Fruit fly (Drosophila melanogaster): ENCODE results near the gene CG15201.

Gene CG15201

dm6 chrX:11153413-11153812 is 9.5 kb downstream of the CG15201 start:
- peak; percentile 23 for TF ChIP-seq sage (GFP tag; optimal IDR thresholded peaks at IDR 0.05)
- no peak for TF ChIP-seq Vsx2 (GFP tag; optimal IDR thresholded peaks at IDR 0.05; ENCODE audit: partially characterized antibody)

- TF ChIP-seq Rel (GFP tag; optimal IDR thresholded peaks at IDR 0.05) (no peak), Rel (tag; optimal IDR thresholded peaks at IDR 0.05) (peak; percentile 43), Dif (GFP tag; optimal IDR thresholded peaks at IDR 0.05; ENCODE audit: partially characterized antibody) (no peak), psq (GFP tag; optimal IDR thresholded peaks at IDR 0.05) (peak; percentile 99), brk (GFP tag; optimal IDR thresholded peaks at IDR 0.05) (no peak), Myc (optimal IDR thresholded peaks at IDR 0.05) (peak; percentile 65), Dfd (GFP tag; optimal IDR thresholded peaks at IDR 0.05) (no peak), CrebA (GFP tag; optimal IDR thresholded peaks at IDR 0.05; ENCODE audit: borderline replicate concordance) (no peak), Sp1 (GFP tag; optimal IDR thresholded peaks at IDR 0.05) (no peak), Mio (GFP tag; optimal IDR thresholded peaks at IDR 0.05) (no peak), usp (GFP tag; optimal IDR thresholded peaks at IDR 0.05) (no peak), h (GFP tag; optimal IDR thresholded peaks at IDR 0.05) (no peak), lola (GFP tag; optimal IDR thresholded peaks at IDR 0.05) (no peak), br (GFP tag; optimal IDR thresholded peaks at IDR 0.05) (no peak), jim (GFP tag; optimal IDR thresholded peaks at IDR 0.05) (no peak), fru (GFP tag; optimal IDR thresholded peaks at IDR 0.05) (peak; percentile 45), rgr (GFP tag; optimal IDR thresholded peaks at IDR 0.05) (peak; percentile 8), dsf (GFP tag; optimal IDR thresholded peaks at IDR 0.05; ENCODE audit: borderline replicate concordance) (no peak), Hr83 (GFP tag; optimal IDR thresholded peaks at IDR 0.05; ENCODE audit: poor library complexity, severe bottlenecking) (no peak), Hnf4 (GFP tag; optimal IDR thresholded peaks at IDR 0.05) (no peak), HLH106 (tag; optimal IDR thresholded peaks at IDR 0.05) (peak; percentile 29), foxo (GFP tag; optimal IDR thresholded peaks at IDR 0.05) (peak in 1 of 2 experiments; percentile 51), OdsH (GFP tag; optimal IDR thresholded peaks at IDR 0.05) (no peak), CG9705 (GFP tag; optimal IDR thresholded peaks at IDR 0.05) (no peak), pan (optimal IDR thresholded peaks at IDR 0.05) (no peak), N (GFP tag; optimal IDR thresholded peaks at IDR 0.05) (no peak), Abd-B (GFP tag; optimal IDR thresholded peaks at IDR 0.05) (no peak)
Measured at dm6 chrX:11153826-11154510, 10.0 kb downstream of the CG15201 start, which contains the start of the genes rtv and Dlic. Gene rtv (minus strand): TSS chrX:11153990. Gene Dlic (plus strand): TSS chrX:11154421.

DNA sequence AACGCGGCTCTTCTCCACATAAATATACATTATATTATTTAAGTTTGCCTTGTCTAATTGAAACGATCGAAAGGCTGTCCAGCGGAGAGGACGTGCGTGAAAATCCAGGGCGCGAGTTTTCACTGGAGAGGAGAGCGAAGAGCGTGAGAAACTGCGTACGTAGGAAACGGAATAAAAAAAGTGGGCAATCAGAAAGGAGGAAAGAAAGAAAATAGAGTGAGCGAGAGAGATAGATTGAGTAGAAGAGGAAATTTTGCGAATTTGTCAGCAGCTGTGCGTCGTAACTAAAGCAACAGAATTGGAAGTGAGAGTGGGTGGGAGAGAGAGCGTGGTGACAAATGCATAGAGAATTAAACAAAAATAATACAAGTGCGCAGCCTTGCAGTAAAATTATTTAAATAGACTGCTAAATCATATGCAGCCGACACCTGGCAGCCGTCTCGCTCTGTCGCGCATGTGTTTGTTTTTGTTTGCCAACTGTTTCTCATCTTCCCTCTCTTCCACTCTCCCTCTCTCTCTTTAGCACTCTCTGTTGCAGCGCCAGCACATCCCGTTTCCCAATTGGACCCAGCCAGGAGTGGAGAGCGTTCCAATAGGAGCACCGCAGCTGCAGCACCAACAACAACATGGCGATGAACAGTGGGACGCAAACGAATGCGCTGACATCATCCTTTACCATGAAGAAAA is 10.7 kb downstream of the CG15201 start:
- TF ChIP-seq sv (GFP tag; optimal IDR thresholded peaks at IDR 0.05) (no peak), lola (GFP tag; optimal IDR thresholded peaks at IDR 0.05) (no peak), Dif (GFP tag; optimal IDR thresholded peaks at IDR 0.05; ENCODE audit: partially characterized antibody) (peak; percentile 60), Rel (GFP tag; optimal IDR thresholded peaks at IDR 0.05) (no peak), Rel (tag; optimal IDR thresholded peaks at IDR 0.05) (no peak), tai (GFP tag; optimal IDR thresholded peaks at IDR 0.05) (no peak), CG9705 (GFP tag; optimal IDR thresholded peaks at IDR 0.05) (no peak), jim (GFP tag; optimal IDR thresholded peaks at IDR 0.05) (no peak), CG32264 (GFP tag; optimal IDR thresholded peaks at IDR 0.05) (no peak), Abd-B (GFP tag; optimal IDR thresholded peaks at IDR 0.05) (no peak), HLH106 (tag; optimal IDR thresholded peaks at IDR 0.05) (no peak), foxo (GFP tag; optimal IDR thresholded peaks at IDR 0.05) (no peak), dl (GFP tag; optimal IDR thresholded peaks at IDR 0.05; ENCODE audit: insufficient read depth in 1 of 2, partially characterized antibody in 2 of 2) (peak; percentile 58 to 86), ey (GFP tag; optimal IDR thresholded peaks at IDR 0.05) (no peak), psq (GFP tag; optimal IDR thresholded peaks at IDR 0.05) (peak; percentile 98), woc (GFP tag; optimal IDR thresholded peaks at IDR 0.05) (no peak), brk (GFP tag; optimal IDR thresholded peaks at IDR 0.05) (no peak), Hr83 (GFP tag; optimal IDR thresholded peaks at IDR 0.05; ENCODE audit: poor library complexity, severe bottlenecking) (peak; percentile 50), Mio (GFP tag; optimal IDR thresholded peaks at IDR 0.05) (no peak), Sp1 (GFP tag; optimal IDR thresholded peaks at IDR 0.05) (no peak), pan (optimal IDR thresholded peaks at IDR 0.05) (no peak), OdsH (GFP tag; optimal IDR thresholded peaks at IDR 0.05) (peak; percentile 8), Myc (optimal IDR thresholded peaks at IDR 0.05) (no peak), N (GFP tag; optimal IDR thresholded peaks at IDR 0.05) (no peak), Hr78 (GFP tag; optimal IDR thresholded peaks at IDR 0.05) (no peak), rgr (GFP tag; optimal IDR thresholded peaks at IDR 0.05) (peak; percentile 30)
